Fruit fly (Drosophila melanogaster) whole organism, embryonic: ENCODE measurements around the gene Nlg2.

Experiments used
- Adf1 ChIP-seq: fragments of 200-800 bp; sonication (Bioruptor generic); IDR thresholded peaks from 2 replicates; pipeline ENCODE4 v1.3.6; 2022; ENCODE audit warnings: missing biosample characterization, missing genetic modification characterization
- Atf6 ChIP-seq: fragments of 200-800 bp; sonication (Bioruptor generic); IDR thresholded peaks from 2 replicates; pipeline ENCODE4 v1.3.6; 2022; ENCODE audit warnings: missing biosample characterization, missing genetic modification characterization
- Awh ChIP-seq: fragments of 200-800 bp; sonication (Bioruptor generic); IDR thresholded peaks from 2 replicates; pipeline ENCODE4, ENCODE4 v1.3.6; 2022; ENCODE audit warnings: missing biosample characterization, missing genetic modification characterization
- CG10147 ChIP-seq: fragments of 200-800 bp; sonication (Bioruptor generic); optimal IDR thresholded peaks from 2 replicates; lab custom pipeline; 2019; ENCODE audit warnings: missing biosample characterization, mild to moderate bottlenecking, missing genetic modification characterization, moderate library complexity
- CG10462 ChIP-seq: fragments of 200-800 bp; sonication (Bioruptor generic); optimal IDR thresholded peaks from 2 replicates; lab custom pipeline; 2016; ENCODE audit warnings: missing biosample characterization, missing genetic modification characterization
- CG13287 ChIP-seq: fragments of 200-800 bp; sonication (Bioruptor generic); IDR thresholded peaks from 2 replicates; pipeline ENCODE4 v1.3.6; 2022; ENCODE audit warnings: missing biosample characterization, missing genetic modification characterization; ENCODE audit not compliant: partially characterized antibody
- CG13624 ChIP-seq: fragments of 200-800 bp; sonication (Bioruptor generic); optimal IDR thresholded peaks from 2 replicates; lab custom pipeline; 2016; ENCODE audit warnings: missing biosample characterization, missing genetic modification characterization
- CG1603 ChIP-seq: fragments of 200-800 bp; sonication (Bioruptor generic); optimal IDR thresholded peaks from 2 replicates; lab custom pipeline; 2019; ENCODE audit warnings: missing biosample characterization, mild to moderate bottlenecking, missing genetic modification characterization, moderate library complexity
- CG16779 ChIP-seq: fragments of 200-800 bp; sonication (Bioruptor generic); IDR thresholded peaks from 2 replicates; pipeline ENCODE4 v1.3.6; 2022; ENCODE audit warnings: missing biosample characterization, missing genetic modification characterization
- CG17829 ChIP-seq: fragments of 200-800 bp; optimal IDR thresholded peaks from 2 replicates; lab custom pipeline; 2019; ENCODE audit warnings: missing biosample characterization, mild to moderate bottlenecking, missing genetic modification characterization, moderate library complexity
- CG2120 ChIP-seq: fragments of 200-800 bp; sonication (Bioruptor generic); optimal IDR thresholded peaks from 3 replicates; lab custom pipeline; 2016; ENCODE audit warnings: missing biosample characterization, missing genetic modification characterization
- CG30403 ChIP-seq: fragments of 200-800 bp; sonication (Bioruptor generic); optimal IDR thresholded peaks from 3 replicates; lab custom pipeline; 2016; ENCODE audit warnings: missing biosample characterization, missing genetic modification characterization
- CG3163 ChIP-seq: fragments of 200-800 bp; sonication (Bioruptor generic); optimal IDR thresholded peaks from 3 replicates; lab custom pipeline; 2016; ENCODE audit warnings: missing biosample characterization, missing genetic modification characterization
- CG33213 ChIP-seq: fragments of 200-800 bp; sonication (Bioruptor generic); optimal IDR thresholded peaks from 3 replicates; lab custom pipeline; 2016; ENCODE audit warnings: missing biosample characterization, missing genetic modification characterization
- CG3407 ChIP-seq: fragments of 200-800 bp; sonication (Bioruptor generic); optimal IDR thresholded peaks from 2 replicates; lab custom pipeline; 2018; ENCODE audit warnings: missing biosample characterization, mild to moderate bottlenecking, missing genetic modification characterization
- CG7786 ChIP-seq: fragments of 200-800 bp; sonication (Bioruptor generic); optimal IDR thresholded peaks from 2 replicates; lab custom pipeline; 2016; ENCODE audit warnings: missing biosample characterization, missing genetic modification characterization
- CG7963 ChIP-seq: fragments of 200-800 bp; sonication (Bioruptor generic); IDR thresholded peaks from 3 replicates; pipeline ENCODE4 v1.3.6; 2022; ENCODE audit warnings: missing biosample characterization, missing genetic modification characterization; ENCODE audit not compliant: partially characterized antibody
- CG8478 ChIP-seq: fragments of >200 bp; optimal IDR thresholded peaks from 2 replicates; lab custom pipeline; 2018
- CG8924 ChIP-seq: fragments of 200-800 bp; optimal IDR thresholded peaks from 3 replicates; lab custom pipeline; 2019; ENCODE audit warnings: missing biosample characterization, mild to moderate bottlenecking, missing genetic modification characterization, moderate library complexity
- CG9817 ChIP-seq: fragments of 200-800 bp; sonication (Bioruptor generic); optimal IDR thresholded peaks from 2 replicates; lab custom pipeline; 2018; ENCODE audit warnings: missing biosample characterization, mild to moderate bottlenecking, missing genetic modification characterization, moderate library complexity
- Dip2 ChIP-seq: fragments of 200-800 bp; sonication (Bioruptor generic); IDR thresholded peaks from 2 replicates; pipeline ENCODE4 v1.3.6; 2022; ENCODE audit warnings: missing biosample characterization, missing genetic modification characterization
- Doc3 ChIP-seq: fragments of 200-800 bp; sonication (Bioruptor generic); IDR thresholded peaks from 3 replicates; pipeline ENCODE4 v1.3.6; 2022; ENCODE audit warnings: missing biosample characterization, missing genetic modification characterization; ENCODE audit not compliant: partially characterized antibody
- Ets65A ChIP-seq: fragments of 200-800 bp; sonication (Bioruptor generic); peaks from one replicate; lab custom pipeline; 2016; ENCODE audit warnings: missing biosample characterization, missing genetic modification characterization
- Fer2 ChIP-seq: fragments of 200-800 bp; sonication (Bioruptor generic); optimal IDR thresholded peaks from 2 replicates; lab custom pipeline; 2018; ENCODE audit warnings: missing biosample characterization, mild to moderate bottlenecking, missing genetic modification characterization, moderate library complexity
- HmgD ChIP-seq: fragments of 200-800 bp; sonication (Bioruptor generic); optimal IDR thresholded peaks from 3 replicates; lab custom pipeline; 2016; ENCODE audit warnings: missing biosample characterization, missing genetic modification characterization
- Lim3 ChIP-seq: fragments of 200-800 bp; sonication (Bioruptor generic); IDR thresholded peaks from 2 replicates; pipeline ENCODE4 v1.3.6; 2022; ENCODE audit warnings: missing biosample characterization, missing genetic modification characterization
- Mrtf ChIP-seq: fragments of 200-800 bp; sonication (Bioruptor generic); IDR thresholded peaks from 3 replicates; pipeline ENCODE4 v1.3.6; 2022; ENCODE audit warnings: missing biosample characterization, missing genetic modification characterization
- Opbp ChIP-seq: fragments of 200-800 bp; sonication (Bioruptor generic); IDR thresholded peaks from 3 replicates; pipeline ENCODE4 v1.3.6; 2022; ENCODE audit warnings: missing biosample characterization, missing genetic modification characterization; ENCODE audit not compliant: partially characterized antibody
- Scr ChIP-seq: fragments of 200-800 bp; sonication (Bioruptor generic); IDR thresholded peaks from 2 replicates; pipeline ENCODE4 v1.3.6; 2022; ENCODE audit warnings: missing biosample characterization, missing genetic modification characterization; ENCODE audit not compliant: partially characterized antibody
- Xbp1 ChIP-seq: fragments of 200-800 bp; sonication (Bioruptor generic); optimal IDR thresholded peaks from 3 replicates; lab custom pipeline; 2016; ENCODE audit warnings: missing biosample characterization, mild to moderate bottlenecking, missing genetic modification characterization
- ase ChIP-seq: fragments of 200-800 bp; sonication (Bioruptor generic); IDR thresholded peaks from 3 replicates; pipeline ENCODE4 v1.3.6; 2022; ENCODE audit warnings: missing biosample characterization, missing genetic modification characterization
- chm ChIP-seq: fragments of 200-800 bp; sonication (Bioruptor generic); IDR thresholded peaks from 2 replicates; pipeline ENCODE4 v1.3.6; 2022; ENCODE audit warnings: missing biosample characterization, missing genetic modification characterization
- dimm ChIP-seq: fragments of 200-800 bp; sonication (Bioruptor generic); IDR thresholded peaks from 2 replicates; pipeline ENCODE4 v1.3.6; 2022; ENCODE audit warnings: missing biosample characterization, missing genetic modification characterization
- dm ChIP-seq: fragments of 200-800 bp; sonication (Bioruptor generic); optimal IDR thresholded peaks from 3 replicates; lab custom pipeline; 2016; ENCODE audit warnings: missing biosample characterization, missing genetic modification characterization
- exex ChIP-seq: fragments of 200-800 bp; sonication (Bioruptor generic); optimal IDR thresholded peaks from 4 replicates; lab custom pipeline; 2018; ENCODE audit warnings: missing biosample characterization, mild to moderate bottlenecking, missing genetic modification characterization, moderate library complexity
- gcm ChIP-seq: fragments of 200-800 bp; sonication (Bioruptor generic); optimal IDR thresholded peaks from 2 replicates; lab custom pipeline; 2019; ENCODE audit warnings: missing biosample characterization, mild to moderate bottlenecking, missing genetic modification characterization, moderate library complexity
- gem ChIP-seq: fragments of 200-800 bp; sonication (Bioruptor generic); optimal IDR thresholded peaks from 2 replicates; lab custom pipeline; 2019; ENCODE audit warnings: missing biosample characterization, mild to moderate bottlenecking, missing genetic modification characterization, moderate library complexity
- grn ChIP-seq: fragments of 200-800 bp; sonication (Bioruptor generic); optimal IDR thresholded peaks from 3 replicates; lab custom pipeline; 2017; ENCODE audit warnings: missing biosample characterization, missing genetic modification characterization
- gsb-n ChIP-seq: fragments of 200-800 bp; sonication (Bioruptor generic); optimal IDR thresholded peaks from 3 replicates; lab custom pipeline; 2018; ENCODE audit warnings: missing biosample characterization, mild to moderate bottlenecking, missing genetic modification characterization
- kah ChIP-seq: fragments of 200-800 bp; sonication (Bioruptor generic); optimal IDR thresholded peaks from 2 replicates; lab custom pipeline; 2018; ENCODE audit warnings: missing biosample characterization, mild to moderate bottlenecking, missing genetic modification characterization
- lov ChIP-seq, 2 experiments: fragments of 200-800 bp in 1 of 2; fragments of >200 bp in 1 of 2; sonication (Bioruptor generic) in 1 of 2; IDR thresholded peaks in 1 of 2; optimal IDR thresholded peaks in 1 of 2; 2 replicates in 1 of 2; 3 replicates in 1 of 2; pipeline versions ENCODE4 v1.3.6 to Lab custom; 2017 to 2022; ENCODE audit warnings: missing biosample characterization in 1 of 2, missing genetic modification characterization in 1 of 2
- pfk ChIP-seq: fragments of 200-800 bp; sonication (Bioruptor generic); optimal IDR thresholded peaks from 2 replicates; lab custom pipeline; 2018; ENCODE audit warnings: missing biosample characterization, mild to moderate bottlenecking, missing genetic modification characterization, moderate library complexity
- pros ChIP-seq: fragments of 200-800 bp; sonication (Bioruptor generic); optimal IDR thresholded peaks from 3 replicates; lab custom pipeline; 2019; ENCODE audit warnings: missing biosample characterization, mild to moderate bottlenecking, missing genetic modification characterization, moderate library complexity
- scrt ChIP-seq: fragments of 200-800 bp; sonication (Bioruptor generic); optimal IDR thresholded peaks from 2 replicates; lab custom pipeline; 2018; ENCODE audit warnings: missing biosample characterization, mild to moderate bottlenecking, missing genetic modification characterization, moderate library complexity
- slou ChIP-seq: fragments of 200-800 bp; sonication (Bioruptor generic); optimal IDR thresholded peaks from 3 replicates; lab custom pipeline; 2016; ENCODE audit warnings: missing biosample characterization, missing genetic modification characterization
- sna ChIP-seq: fragments of 200-800 bp; sonication (Bioruptor generic); IDR thresholded peaks from 2 replicates; pipeline ENCODE4 v1.3.6; 2022; ENCODE audit warnings: missing biosample characterization, missing genetic modification characterization; ENCODE audit not compliant: partially characterized antibody
- so ChIP-seq: fragments of 200-800 bp; sonication (Bioruptor generic); IDR thresholded peaks from 3 replicates; pipeline ENCODE4 v1.3.6; 2022; ENCODE audit warnings: missing biosample characterization, missing genetic modification characterization
- tio ChIP-seq: fragments of 200-800 bp; sonication (Bioruptor generic); optimal IDR thresholded peaks from 2 replicates; lab custom pipeline; 2017; ENCODE audit warnings: missing biosample characterization, missing genetic modification characterization, inconsistent platforms
- tna ChIP-seq: fragments of 200-800 bp; sonication (Bioruptor generic); IDR thresholded peaks from 2 replicates; pipeline ENCODE4 v1.3.6; 2022; ENCODE audit warnings: missing biosample characterization, missing genetic modification characterization; ENCODE audit not compliant: partially characterized antibody
- wor ChIP-seq: fragments of 200-800 bp; sonication (Bioruptor generic); IDR thresholded peaks from 2 replicates; pipeline ENCODE4 v1.3.6; 2022; ENCODE audit warnings: missing biosample characterization, missing genetic modification characterization
- z ChIP-seq: fragments of 200-800 bp; sonication (Bioruptor generic); IDR thresholded peaks from 3 replicates; pipeline ENCODE4 v1.3.6; 2022; ENCODE audit warnings: missing biosample characterization, missing genetic modification characterization

The Nlg2 gene

dm6 chr2L:6833661-6834073 is 41.0 kb upstream of the Nlg2 start (continued):
- TF ChIP-seq dm (GFP tag; lab: Kevin White, UChicago), result no peak
- TF ChIP-seq lov (optimal IDR thresholded peaks at IDR 0.05; lab: Kevin White, UChicago), result no peak
- 0 out of 3 replicates have a peak, but pooled peaks have one; percentile 71 for TF ChIP-seq lov (GFP tag; IDR thresholded peaks at IDR 0.05; lab: Robert Waterston, UW)
- no peak for TF ChIP-seq CG7963 (GFP tag; lab: Robert Waterston, UW)
- TF ChIP-seq Adf1 (GFP tag; lab: Robert Waterston, UW), result no peak; the same call in none of the 2 replicates
- no peak for TF ChIP-seq CG3407 (GFP tag; lab: Kevin White, UChicago)
- TF ChIP-seq CG13624 (GFP tag; lab: Kevin White, UChicago), result no peak
- peak; percentile 3 for TF ChIP-seq exex
- no peak for TF ChIP-seq pros
- peak; percentile 19 for TF ChIP-seq CG1603
- peak; percentile 64; the same call in 2 of the 3 replicates for TF ChIP-seq so (GFP tag; lab: Robert Waterston, UW)
- TF ChIP-seq Mrtf, result no peak
- no peak for TF ChIP-seq Opbp (GFP tag; lab: Robert Waterston, UW)
- no peak for TF ChIP-seq CG16779
- TF ChIP-seq Awh, result no peak
- TF ChIP-seq CG7786, result no peak
- TF ChIP-seq CG3163 (GFP tag; lab: Kevin White, UChicago), result no peak
- no peak for TF ChIP-seq Dip2 (GFP tag; lab: Robert Waterston, UW)
- peak; percentile 88 for TF ChIP-seq Ets65A (GFP tag; lab: Kevin White, UChicago)
- no peak for TF ChIP-seq gem
- TF ChIP-seq grn, result peak; percentile 87
- TF ChIP-seq CG10147, result no peak
- no peak for TF ChIP-seq tio (GFP tag; lab: Kevin White, UChicago)
- no peak for TF ChIP-seq scrt
- TF ChIP-seq Xbp1 (GFP tag; lab: Kevin White, UChicago), result no peak
- TF ChIP-seq sna (GFP tag; lab: Robert Waterston, UW), result peak; percentile 38; the same call in 1 of the 2 replicates
- no peak for TF ChIP-seq Doc3 (GFP tag; lab: Robert Waterston, UW)
- TF ChIP-seq CG10462 (GFP tag; lab: Kevin White, UChicago), result no peak
- no peak for TF ChIP-seq CG30403 (GFP tag; lab: Kevin White, UChicago)
- no peak for TF ChIP-seq Atf6 (GFP tag; lab: Robert Waterston, UW)
- no peak for TF ChIP-seq Fer2 (tag; lab: Kevin White, UChicago)
- TF ChIP-seq ase, result no peak
- no peak for TF ChIP-seq CG2120
- TF ChIP-seq HmgD (GFP tag; lab: Kevin White, UChicago), result no peak
- peak; percentile 1 for TF ChIP-seq CG17829 (tag; lab: Kevin White, UChicago)
- TF ChIP-seq kah (GFP tag; lab: Kevin White, UChicago), result no peak
- TF ChIP-seq tna (GFP tag; lab: Robert Waterston, UW), result no peak
- TF ChIP-seq Scr, result no peak
- 0 out of 2 replicates have a peak, but pooled peaks have one; percentile 35 for TF ChIP-seq chm (GFP tag; lab: Robert Waterston, UW)
- TF ChIP-seq pfk, result peak; percentile 97
- TF ChIP-seq slou (GFP tag; lab: Kevin White, UChicago), result no peak
- peak; percentile 29 for TF ChIP-seq gsb-n
- no peak for TF ChIP-seq CG33213 (GFP tag; lab: Kevin White, UChicago)
- TF ChIP-seq dimm (GFP tag; lab: Robert Waterston, UW), result no peak
- peak; percentile 34 for TF ChIP-seq gcm (GFP tag; lab: Kevin White, UChicago)
- no peak for TF ChIP-seq wor (GFP tag; lab: Robert Waterston, UW)
- peak; percentile 84 for TF ChIP-seq CG8478
- peak; percentile 20 for TF ChIP-seq CG8924 (tag; lab: Kevin White, UChicago)
- TF ChIP-seq z (GFP tag; lab: Robert Waterston, UW), result peak; percentile 77
- no peak for TF ChIP-seq CG13287 (GFP tag; lab: Robert Waterston, UW)
- TF ChIP-seq Lim3 (GFP tag; lab: Robert Waterston, UW), result no peak
- no peak for TF ChIP-seq CG9817 (tag; lab: Kevin White, UChicago)
